Fruit fly (Drosophila melanogaster) Kc167 (cell line): ENCODE results near the gene maca.

Experiments
- Sin3A ChIP-seq: fragments of >200 bp; optimal IDR thresholded peaks from 2 replicates; lab custom pipeline; 2018; ENCODE audit warnings: missing external identifiers
- psq ChIP-seq: fragments of >200 bp; optimal IDR thresholded peaks from 2 replicates; lab custom pipeline; 2017; ENCODE audit warnings: missing external identifiers
- ttk ChIP-seq: sonication (Bioruptor generic); optimal IDR thresholded peaks from 2 replicates; lab custom pipeline; 2017; ENCODE audit warnings: missing external identifiers

DNA sequence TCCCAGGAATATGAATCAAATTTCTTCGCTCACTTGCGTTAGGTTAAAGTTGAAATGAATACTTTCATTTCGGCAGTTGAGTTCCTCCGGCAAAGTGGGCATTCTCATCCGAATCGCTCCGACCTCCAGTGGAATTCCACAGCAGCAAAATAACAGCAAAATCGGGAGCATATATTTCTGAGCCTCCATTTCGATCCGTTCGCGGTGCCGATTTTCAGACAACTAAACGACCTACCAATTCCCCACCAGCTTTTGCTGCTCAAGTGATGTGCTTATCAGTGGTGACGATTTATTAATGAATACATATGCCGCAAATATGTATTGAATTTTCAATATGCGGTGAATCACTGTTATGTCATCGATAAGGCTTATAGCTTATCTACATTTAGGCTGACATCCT lies 14.2 kb downstream of the maca start, which contains the start of gene CG44014:
- TF ChIP-seq Sin3A (lab: Kevin White, UChicago) (no peak), psq (lab: Kevin White, UChicago) (no peak), ttk (no peak)
